Fruit fly (Drosophila melanogaster): ENCODE results near the gene CG4678.

DNA sequence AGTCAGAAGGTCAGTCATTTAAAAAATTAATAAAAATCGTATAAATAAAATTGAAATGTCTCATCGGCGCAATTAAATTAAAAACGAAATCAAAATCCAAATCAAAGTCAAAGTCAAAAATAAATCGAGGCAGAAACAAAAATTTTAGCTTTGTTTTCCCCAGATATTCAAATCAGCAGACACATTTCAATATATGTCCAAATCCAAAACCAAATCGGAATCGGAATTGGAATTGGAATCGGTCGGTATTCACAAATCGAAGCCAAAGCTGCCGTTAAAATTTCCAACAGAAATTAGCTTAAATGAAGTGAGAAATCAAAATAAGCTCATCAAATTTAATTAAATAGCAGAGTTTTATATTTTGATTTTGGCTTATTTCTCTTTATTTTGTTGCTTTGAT, 40.2 kb downstream of the CG4678 start:
- TF ChIP-seq CG8478 (optimal IDR thresholded peaks at IDR 0.05) (no peak), Dll (optimal IDR thresholded peaks at IDR 0.05) (no peak), psq (optimal IDR thresholded peaks at IDR 0.05) (no peak), usp (GFP tag; optimal IDR thresholded peaks at IDR 0.05) (no peak), pan (optimal IDR thresholded peaks at IDR 0.05) (no peak), EcR (GFP tag; optimal IDR thresholded peaks at IDR 0.05) (no peak)

Measured in whole organism.